Fruit fly (Drosophila melanogaster) whole organism, pupa: ENCODE results near the gene CG8960.

Experiments
- CG10348 ChIP-seq: fragments of 200-800 bp; sonication (Bioruptor generic); IDR thresholded peaks from 2 replicates; pipeline ENCODE4 v1.3.6; 2022; ENCODE audit warnings: missing biosample characterization, missing genetic modification characterization
- CG12605 ChIP-seq: fragments of 200-800 bp; sonication (Bioruptor generic); IDR thresholded peaks from 2 replicates; pipeline ENCODE4 v1.3.6; 2022; ENCODE audit warnings: missing biosample characterization, missing genetic modification characterization
- CG13204 ChIP-seq: fragments of 200-800 bp; sonication (Bioruptor generic); optimal IDR thresholded peaks from 2 replicates; lab custom pipeline; 2018; ENCODE audit warnings: missing biosample characterization, mild to moderate bottlenecking, missing genetic modification characterization, moderate library complexity
- CG14655 ChIP-seq: fragments of 200-800 bp; sonication (Bioruptor generic); optimal IDR thresholded peaks from 3 replicates; lab custom pipeline; 2017; ENCODE audit warnings: mild to moderate bottlenecking, missing biosample characterization, missing genetic modification reagents, missing genetic modification characterization
- CG15710 ChIP-seq: fragments of 200-800 bp; sonication (Bioruptor generic); optimal IDR thresholded peaks from 2 replicates; lab custom pipeline; 2018; ENCODE audit warnings: missing biosample characterization, mild to moderate bottlenecking, missing genetic modification characterization, moderate library complexity
- CG17806 ChIP-seq: fragments of 200-800 bp; sonication (Bioruptor generic); optimal IDR thresholded peaks from 2 replicates; lab custom pipeline; 2018; ENCODE audit warnings: missing biosample characterization, mild to moderate bottlenecking, missing genetic modification characterization, moderate library complexity
- CG32121 ChIP-seq: fragments of 200-800 bp; sonication (Bioruptor generic); IDR thresholded peaks from 2 replicates; pipeline ENCODE4 v1.3.6; 2022; ENCODE audit warnings: missing biosample characterization, missing genetic modification characterization
- CG34367 ChIP-seq: fragments of 200-800 bp; sonication (Bioruptor generic); optimal IDR thresholded peaks from 2 replicates; lab custom pipeline; 2018; ENCODE audit warnings: missing biosample characterization, mild to moderate bottlenecking, missing genetic modification characterization
- CG4496 ChIP-seq: fragments of 200-800 bp; sonication (Bioruptor generic); IDR thresholded peaks from 3 replicates; pipeline ENCODE4 v1.3.6; 2022; ENCODE audit warnings: missing biosample characterization, missing genetic modification characterization
- CG8159 ChIP-seq: fragments of 200-800 bp; sonication (Bioruptor generic); optimal IDR thresholded peaks from 3 replicates; lab custom pipeline; 2018; ENCODE audit warnings: missing biosample characterization, mild to moderate bottlenecking, missing genetic modification characterization, moderate library complexity
- CG8301 ChIP-seq: fragments of 200-800 bp; sonication (Bioruptor generic); optimal IDR thresholded peaks from 2 replicates; lab custom pipeline; 2018; ENCODE audit warnings: missing biosample characterization, mild to moderate bottlenecking, missing genetic modification characterization
- CG9948 ChIP-seq: fragments of 200-800 bp; sonication (Bioruptor generic); optimal IDR thresholded peaks from 2 replicates; lab custom pipeline; 2018; ENCODE audit warnings: missing biosample characterization, mild to moderate bottlenecking, missing genetic modification characterization, moderate library complexity
- D1 ChIP-seq: fragments of 200-800 bp; sonication (Bioruptor generic); optimal IDR thresholded peaks from 2 replicates; lab custom pipeline; 2018; ENCODE audit warnings: missing biosample characterization, mild to moderate bottlenecking, missing genetic modification characterization, moderate library complexity
- EcR ChIP-seq: fragments of 200-800 bp; sonication (Bioruptor generic); optimal IDR thresholded peaks from 3 replicates; lab custom pipeline; 2019; ENCODE audit warnings: missing biosample characterization, missing genetic modification characterization, mild to moderate bottlenecking, moderate library complexity, missing genetic modification reagents
- Ets98B ChIP-seq: fragments of 200-800 bp; sonication (Bioruptor generic); IDR thresholded peaks from 2 replicates; pipeline ENCODE4 v1.3.6; 2022; ENCODE audit warnings: missing biosample characterization, missing genetic modification characterization
- Pif1A ChIP-seq: fragments of 200-800 bp; sonication (Bioruptor generic); optimal IDR thresholded peaks from 3 replicates; lab custom pipeline; 2016; ENCODE audit warnings: missing biosample characterization, missing genetic modification characterization
- Pif1B ChIP-seq: fragments of 200-800 bp; sonication (Bioruptor generic); optimal IDR thresholded peaks from 3 replicates; lab custom pipeline; 2016; ENCODE audit warnings: missing biosample characterization, missing genetic modification characterization
- Snoo ChIP-seq: fragments of 200-800 bp; sonication (Bioruptor generic); optimal IDR thresholded peaks from 3 replicates; lab custom pipeline; 2017; ENCODE audit warnings: missing biosample characterization, mild to moderate bottlenecking, missing genetic modification characterization, inconsistent platforms
- fd96Ca ChIP-seq: fragments of 200-800 bp; sonication (Bioruptor generic); IDR thresholded peaks from 3 replicates; pipeline ENCODE4 v1.3.6; 2022; ENCODE audit warnings: missing biosample characterization, missing genetic modification characterization
- gl ChIP-seq: fragments of 200-800 bp; sonication (Bioruptor generic); optimal IDR thresholded peaks from 2 replicates; lab custom pipeline; 2018; ENCODE audit warnings: missing biosample characterization, mild to moderate bottlenecking, missing genetic modification characterization
- rn ChIP-seq: fragments of 200-800 bp; sonication (Bioruptor generic); IDR thresholded peaks from 2 replicates; pipeline ENCODE4 v1.3.6; 2022; ENCODE audit warnings: missing biosample characterization, missing genetic modification characterization

The CG8960 gene

dm6 chr3L:2157427-2157931 lies 39.3 kb upstream of the CG8960 start:
- TF ChIP-seq Ets98B (GFP tag; lab: Robert Waterston, UW) (no peak), fd96Ca (no peak), CG34367 (tag; lab: Kevin White, UChicago) (no peak), D1 (tag; lab: Kevin White, UChicago) (no peak), EcR (GFP tag; lab: Kevin White, UChicago) (peak; percentile 47), Pif1A (GFP tag; lab: Kevin White, UChicago) (no peak), CG17806 (tag; lab: Kevin White, UChicago) (no peak), gl (tag; lab: Kevin White, UChicago) (no peak), CG14655 (GFP tag; lab: Kevin White, UChicago) (no peak), CG32121 (GFP tag; lab: Robert Waterston, UW) (no peak), CG10348 (GFP tag; lab: Robert Waterston, UW) (no peak), rn (GFP tag; lab: Robert Waterston, UW) (no peak), CG15710 (tag; lab: Kevin White, UChicago) (no peak), CG9948 (no peak), CG8301 (tag; lab: Kevin White, UChicago) (no peak), CG13204 (peak; percentile 47), CG8159 (tag; lab: Kevin White, UChicago) (no peak), Snoo (no peak), CG12605 (GFP tag; lab: Robert Waterston, UW) (no peak), Pif1B (GFP tag; lab: Kevin White, UChicago) (no peak), CG4496 (0 out of 3 replicates have a peak, but pooled peaks have one; percentile 10)
- TF ChIP-seq, all 21 proteins: peak for 3

- TF ChIP-seq CG9948, result peak; percentile 12
- TF ChIP-seq D1 (tag; lab: Kevin White, UChicago), result no peak
- TF ChIP-seq CG14655 (GFP tag; lab: Kevin White, UChicago), result peak; percentile 26
- no peak for TF ChIP-seq EcR (GFP tag; lab: Kevin White, UChicago)
- no peak for TF ChIP-seq rn (GFP tag; lab: Robert Waterston, UW)
- peak; percentile 38 for TF ChIP-seq CG8301 (tag; lab: Kevin White, UChicago)
- TF ChIP-seq gl (tag; lab: Kevin White, UChicago), result no peak
- peak; percentile 20 for TF ChIP-seq CG8159 (tag; lab: Kevin White, UChicago)
- TF ChIP-seq CG4496, result no peak
- TF ChIP-seq Ets98B (GFP tag; lab: Robert Waterston, UW), result peak; percentile 28; the same call in 1 of the 2 replicates
- TF ChIP-seq Pif1A (GFP tag; lab: Kevin White, UChicago), result peak; percentile 8
- no peak for TF ChIP-seq CG12605 (GFP tag; lab: Robert Waterston, UW)
Measured at dm6 chr3L:2158689-2159310, 38.0 kb upstream of the CG8960 start.

dm6 chr3L:2159817-2160216 lies 37.0 kb upstream of the CG8960 start:
- no peak for TF ChIP-seq Snoo
- no peak for TF ChIP-seq CG14655 (GFP tag; lab: Kevin White, UChicago)
- TF ChIP-seq Pif1B (GFP tag; lab: Kevin White, UChicago), result no peak
- TF ChIP-seq CG17806 (tag; lab: Kevin White, UChicago), result no peak
- TF ChIP-seq CG10348 (GFP tag; lab: Robert Waterston, UW), result no peak
- no peak for TF ChIP-seq CG12605 (GFP tag; lab: Robert Waterston, UW)
- no peak for TF ChIP-seq CG4496
- TF ChIP-seq Ets98B (GFP tag; lab: Robert Waterston, UW), result no peak

dm6 chr3L:2162019-2162418 lies 34.8 kb upstream of the CG8960 start:
- TF ChIP-seq CG8301 (tag; lab: Kevin White, UChicago) (peak; percentile 93), CG17806 (tag; lab: Kevin White, UChicago) (peak; percentile 86), CG9948 (peak; percentile 74), CG14655 (GFP tag; lab: Kevin White, UChicago) (peak; percentile 95), rn (GFP tag; lab: Robert Waterston, UW) (peak; percentile 90), Ets98B (GFP tag; lab: Robert Waterston, UW) (peak; percentile 98), CG12605 (GFP tag; lab: Robert Waterston, UW) (peak; percentile 91), CG15710 (tag; lab: Kevin White, UChicago) (peak; percentile 68), CG8159 (tag; lab: Kevin White, UChicago) (peak; percentile 72), Pif1B (GFP tag; lab: Kevin White, UChicago) (peak; percentile 80), CG13204 (no peak), fd96Ca (peak; percentile 98), D1 (tag; lab: Kevin White, UChicago) (peak; percentile 6), Snoo (peak; percentile 82), Pif1A (GFP tag; lab: Kevin White, UChicago) (peak; percentile 87), CG32121 (GFP tag; lab: Robert Waterston, UW) (peak; percentile 95), gl (tag; lab: Kevin White, UChicago) (peak; percentile 36), CG34367 (tag; lab: Kevin White, UChicago) (peak; percentile 53), CG10348 (GFP tag; lab: Robert Waterston, UW) (peak; percentile 83), EcR (GFP tag; lab: Kevin White, UChicago) (no peak), CG4496 (peak; percentile 97)

dm6 chr3L:2162623-2163022 lies 34.2 kb upstream of the CG8960 start:
- TF ChIP-seq EcR (GFP tag; lab: Kevin White, UChicago) (no peak), CG12605 (GFP tag; lab: Robert Waterston, UW) (0 out of 2 replicates have a peak, but pooled peaks have one; percentile 18), CG9948 (peak; percentile 30), fd96Ca (peak; percentile 20; the same call in 1 of the 3 replicates), CG17806 (tag; lab: Kevin White, UChicago) (peak; percentile 43), Pif1A (GFP tag; lab: Kevin White, UChicago) (no peak), CG13204 (no peak), CG8159 (tag; lab: Kevin White, UChicago) (peak; percentile 43), Ets98B (GFP tag; lab: Robert Waterston, UW) (peak; percentile 58), CG8301 (tag; lab: Kevin White, UChicago) (peak; percentile 78), CG32121 (GFP tag; lab: Robert Waterston, UW) (peak; percentile 53), CG4496 (peak; percentile 60), CG14655 (GFP tag; lab: Kevin White, UChicago) (peak; percentile 86), CG15710 (tag; lab: Kevin White, UChicago) (peak; percentile 15), Pif1B (GFP tag; lab: Kevin White, UChicago) (no peak), gl (tag; lab: Kevin White, UChicago) (no peak), CG34367 (tag; lab: Kevin White, UChicago) (no peak)
- TF ChIP-seq, all 21 proteins: peak for 11
